Worm (Caenorhabditis elegans) whole organism, early embryonic: ENCODE measurements around the gene mppb-1.

ENCODE experiments used
- B0310.2 ChIP-seq: sonication (generic microtip); optimal IDR thresholded peaks from 2 replicates; lab custom pipeline; 2016; ENCODE audit warnings: mild to moderate bottlenecking, missing genetic modification characterization, missing compliant biosample characterization
- F13C5.2 ChIP-seq: sonication (generic microtip); optimal IDR thresholded peaks from 2 replicates; lab custom pipeline; 2017; ENCODE audit warnings: mild to moderate bottlenecking, missing genetic modification characterization, inconsistent platforms, missing compliant biosample characterization
- aly-1 ChIP-seq: sonication (generic microtip); optimal IDR thresholded peaks from 2 replicates; lab custom pipeline; 2016; ENCODE audit warnings: missing genetic modification characterization, missing compliant biosample characterization
- ama-1 ChIP-seq: fragments of 150-350 bp; optimal IDR thresholded peaks from 2 replicates; lab custom pipeline; 2014
- ceh-13 ChIP-seq: fragments of 200-800 bp; sonication (Bioruptor generic); optimal IDR thresholded peaks from 2 replicates; lab custom pipeline; 2018; ENCODE audit warnings: mild to moderate bottlenecking, missing genetic modification characterization, missing compliant biosample characterization
- ceh-36 ChIP-seq: sonication (generic microtip); optimal IDR thresholded peaks from 2 replicates; lab custom pipeline; 2016; ENCODE audit warnings: missing genetic modification characterization, inconsistent platforms, missing compliant biosample characterization
- ets-7 ChIP-seq: sonication (generic microtip); optimal IDR thresholded peaks from 2 replicates; lab custom pipeline; 2016; ENCODE audit warnings: missing genotype, missing genetic modification characterization, missing compliant biosample characterization
- flt-1 ChIP-seq: fragments of 200-800 bp; sonication (Bioruptor generic); IDR thresholded peaks from 2 replicates; pipeline ENCODE4 v1.3.6; 2022; ENCODE audit warnings: missing genetic modification characterization, missing compliant biosample characterization
- hmbx-1 ChIP-seq: sonication (generic microtip); optimal IDR thresholded peaks from 2 replicates; lab custom pipeline; 2016; ENCODE audit warnings: mild to moderate bottlenecking, missing genetic modification characterization, missing compliant biosample characterization
- hmg-4 ChIP-seq: fragments of 200-800 bp; sonication (Bioruptor generic); optimal IDR thresholded peaks from 2 replicates; lab custom pipeline; 2018; ENCODE audit warnings: mild to moderate bottlenecking, missing genetic modification characterization, missing compliant biosample characterization
- hnd-1 ChIP-seq: sonication (generic microtip); optimal IDR thresholded peaks from 2 replicates; lab custom pipeline; 2016; ENCODE audit warnings: missing genetic modification characterization, missing compliant biosample characterization
- pes-1 ChIP-seq: fragments of 200-800 bp; sonication (Bioruptor generic); IDR thresholded peaks from 2 replicates; pipeline ENCODE4 v1.3.6; 2022; ENCODE audit warnings: missing genetic modification reagents, missing genetic modification characterization, missing compliant biosample characterization
- scrt-1 ChIP-seq: fragments of 200-800 bp; sonication (Bioruptor generic); IDR thresholded peaks from 2 replicates; pipeline ENCODE4 v1.3.6; 2022; ENCODE audit warnings: missing genetic modification characterization, missing compliant biosample characterization
- sea-1 ChIP-seq: fragments of 200-800 bp; sonication (Bioruptor generic); conservative IDR thresholded peaks from 2 replicates; pipeline ENCODE4 v1.3.6; 2022; ENCODE audit warnings: missing genetic modification characterization, missing compliant biosample characterization
- tbx-11 ChIP-seq: fragments of 200-800 bp; sonication (Bioruptor generic); IDR thresholded peaks from 2 replicates; pipeline ENCODE4 v1.3.6; 2022; ENCODE audit warnings: missing genetic modification characterization, missing compliant biosample characterization
- tbx-37 ChIP-seq: fragments of 200-800 bp; sonication (Bioruptor generic); conservative IDR thresholded peaks from 2 replicates; pipeline ENCODE4 v1.3.6; 2022; ENCODE audit warnings: missing genetic modification reagents, missing genetic modification characterization, missing compliant biosample characterization
- tra-4 ChIP-seq: sonication (generic microtip); optimal IDR thresholded peaks from 2 replicates; lab custom pipeline; 2017; ENCODE audit warnings: missing genetic modification characterization, missing compliant biosample characterization

mppb-1 gene

DNA sequence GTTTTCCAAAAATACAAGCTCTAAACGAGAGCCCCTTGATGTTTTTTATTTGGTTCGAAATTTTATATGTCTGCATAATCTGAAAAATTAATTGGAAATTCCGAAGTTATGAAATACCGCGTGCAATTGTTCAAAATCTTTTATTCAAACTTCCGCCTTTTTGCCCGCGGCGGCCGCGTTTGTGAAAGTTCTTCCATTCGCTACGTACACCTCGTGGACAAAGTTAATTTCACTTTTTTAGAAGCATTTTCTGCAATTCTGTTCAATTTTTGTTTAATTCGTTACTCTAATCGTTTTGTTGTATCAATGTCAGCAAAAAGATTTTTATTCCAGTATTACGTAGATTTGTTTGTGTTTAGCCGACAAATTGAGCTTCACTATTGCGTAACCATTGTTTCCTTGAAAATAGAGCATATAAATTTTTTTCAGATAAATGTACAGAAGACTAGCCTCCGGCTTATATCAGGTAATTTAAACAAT is at the start of gene mppb-1:
TSS of gene mppb-1 (plus strand) at position 430 of the 480 bp plus-strand sequence.
- TF ChIP-seq F13C5.2 (tag; lab: Kevin White, UChicago), result peak; percentile 23
- TF ChIP-seq hmg-4 (GFP tag; lab: Kevin White, UChicago), result no peak
- no peak for TF ChIP-seq hmbx-1 (tag; lab: Kevin White, UChicago)
- TF ChIP-seq ets-7 (tag; lab: Kevin White, UChicago), result peak; percentile 25
- TF ChIP-seq tbx-37 (GFP tag; lab: Robert Waterston, UW), result peak; percentile 73

DNA sequence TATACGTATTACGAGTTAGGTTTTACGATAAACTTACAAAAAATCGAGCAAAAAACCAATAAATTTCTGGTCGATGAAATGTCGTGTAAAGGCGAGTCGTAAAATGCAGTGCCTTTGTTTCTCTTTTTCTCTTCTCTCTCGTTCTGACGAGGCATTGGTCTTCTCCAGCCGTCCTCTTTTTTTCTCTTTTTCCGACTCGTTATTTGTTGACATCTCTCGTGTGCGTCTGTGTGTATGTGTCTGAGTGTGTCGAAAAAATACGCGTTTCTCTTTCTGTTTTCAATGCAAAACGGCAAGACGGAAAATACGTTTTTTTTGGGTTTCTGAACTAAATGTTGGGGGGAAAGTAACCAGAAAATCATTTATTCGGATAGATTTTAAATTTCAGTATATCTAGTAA is 41.9 kb upstream of the mppb-1 start, which contains the start of gene C53D6.6:
TSS of gene C53D6.6 (minus strand) at position 118 of the 400 bp plus-strand sequence.
- TF ChIP-seq ceh-13 (GFP tag; lab: Kevin White, UChicago), result no peak
- no peak for TF ChIP-seq B0310.2 (tag; lab: Kevin White, UChicago)
- TF ChIP-seq aly-1 (tag; lab: Kevin White, UChicago), result no peak
- TF ChIP-seq scrt-1 (GFP tag; lab: Robert Waterston, UW), result no peak
- no peak for TF ChIP-seq tra-4 (tag; lab: Kevin White, UChicago)
- no peak for TF ChIP-seq tbx-11 (GFP tag; lab: Robert Waterston, UW)
- no peak for TF ChIP-seq ama-1 (lab: Kevin White, UChicago)
- TF ChIP-seq hnd-1 (tag; lab: Kevin White, UChicago), result no peak
- no peak for TF ChIP-seq F13C5.2 (tag; lab: Kevin White, UChicago)

DNA sequence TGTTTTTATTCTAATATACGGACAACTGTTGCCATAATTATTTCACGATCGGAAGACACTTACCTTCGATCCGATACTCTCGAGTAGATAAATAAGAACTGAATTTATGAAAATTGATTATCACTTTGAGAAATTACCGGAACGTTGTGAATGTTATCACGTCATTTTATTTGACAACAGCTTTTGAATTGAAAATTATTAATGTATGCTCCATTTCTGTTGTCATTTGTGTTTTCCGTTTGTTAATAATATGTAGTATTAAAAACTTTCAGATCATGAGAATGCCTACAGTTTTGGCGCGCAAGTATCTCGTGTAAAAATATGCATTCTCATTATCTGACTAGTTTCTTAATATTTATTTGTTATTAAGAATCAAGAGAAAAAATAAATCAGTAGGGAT is 40.1 kb upstream of the mppb-1 start, which contains the start of gene C53D6.10:
TSS of gene C53D6.10 (minus strand) at position 101 of the 400 bp plus-strand sequence.
- TF ChIP-seq hmg-4 (GFP tag; lab: Kevin White, UChicago), result no peak
- TF ChIP-seq flt-1 (GFP tag; lab: Robert Waterston, UW), result no peak
- TF ChIP-seq tbx-11 (GFP tag; lab: Robert Waterston, UW), result no peak
- no peak for TF ChIP-seq pes-1 (GFP tag; lab: Robert Waterston, UW)
- TF ChIP-seq hnd-1 (tag; lab: Kevin White, UChicago), result no peak
- no peak for TF ChIP-seq tbx-37 (GFP tag; lab: Robert Waterston, UW)
- TF ChIP-seq F13C5.2 (tag; lab: Kevin White, UChicago), result no peak
- TF ChIP-seq ama-1 (lab: Kevin White, UChicago), result no peak
- TF ChIP-seq aly-1 (tag; lab: Kevin White, UChicago), result no peak
- no peak for TF ChIP-seq tra-4 (tag; lab: Kevin White, UChicago)
- no peak for TF ChIP-seq ets-7 (tag; lab: Kevin White, UChicago)
- no peak for TF ChIP-seq ceh-13 (GFP tag; lab: Kevin White, UChicago)
- TF ChIP-seq hmbx-1 (tag; lab: Kevin White, UChicago), result no peak
- TF ChIP-seq scrt-1 (GFP tag; lab: Robert Waterston, UW), result no peak
- TF ChIP-seq B0310.2 (tag; lab: Kevin White, UChicago), result no peak
- TF ChIP-seq ceh-36, result no peak
- TF ChIP-seq sea-1, result no peak

DNA sequence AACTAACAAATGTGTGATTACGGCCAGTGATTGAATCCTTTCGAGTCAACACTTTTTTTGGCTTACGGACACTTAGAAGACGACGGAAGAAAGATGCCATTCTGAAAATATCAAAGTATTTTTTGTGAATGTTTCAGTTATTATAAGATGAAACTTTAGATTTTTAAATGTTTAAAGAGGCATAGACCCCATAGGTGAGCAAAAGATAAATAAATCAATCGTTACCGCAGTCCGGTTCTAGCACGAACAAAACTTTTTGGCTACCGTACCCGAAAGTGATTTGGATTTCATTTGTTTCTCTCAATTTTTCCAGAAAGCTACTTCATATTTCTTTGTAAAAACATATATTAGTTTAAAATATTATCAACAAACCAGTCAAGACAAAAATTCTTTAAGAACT is 37.4 kb upstream of the mppb-1 start, which contains the start of gene C53D6.7:
TSS of gene C53D6.7 (minus strand) at position 101 of the 400 bp plus-strand sequence.
- TF ChIP-seq tbx-37 (GFP tag; lab: Robert Waterston, UW) (no peak), ets-7 (tag; lab: Kevin White, UChicago) (no peak), hnd-1 (tag; lab: Kevin White, UChicago) (no peak), F13C5.2 (tag; lab: Kevin White, UChicago) (no peak), pes-1 (GFP tag; lab: Robert Waterston, UW) (no peak), flt-1 (GFP tag; lab: Robert Waterston, UW) (no peak), ceh-36 (no peak), tbx-11 (GFP tag; lab: Robert Waterston, UW) (no peak), hmg-4 (GFP tag; lab: Kevin White, UChicago) (no peak), tra-4 (tag; lab: Kevin White, UChicago) (no peak), ama-1 (lab: Kevin White, UChicago) (no peak), scrt-1 (GFP tag; lab: Robert Waterston, UW) (no peak), aly-1 (tag; lab: Kevin White, UChicago) (no peak), ceh-13 (GFP tag; lab: Kevin White, UChicago) (no peak), hmbx-1 (tag; lab: Kevin White, UChicago) (no peak), B0310.2 (tag; lab: Kevin White, UChicago) (no peak), sea-1 (no peak)

ce11 chrIV:9040393-9040792 is 34.1 kb upstream of the mppb-1 start, which contains the start of gene Y73F4A.3:
Y73F4A.3 (minus strand) TSS chrIV:9040493.
- TF ChIP-seq tbx-37 (GFP tag; lab: Robert Waterston, UW) (no peak), aly-1 (tag; lab: Kevin White, UChicago) (no peak), hmg-4 (GFP tag; lab: Kevin White, UChicago) (no peak), hmbx-1 (tag; lab: Kevin White, UChicago) (no peak), scrt-1 (GFP tag; lab: Robert Waterston, UW) (no peak), tra-4 (tag; lab: Kevin White, UChicago) (no peak), hnd-1 (tag; lab: Kevin White, UChicago) (no peak), flt-1 (GFP tag; lab: Robert Waterston, UW) (no peak), ceh-13 (GFP tag; lab: Kevin White, UChicago) (no peak), pes-1 (GFP tag; lab: Robert Waterston, UW) (no peak), tbx-11 (GFP tag; lab: Robert Waterston, UW) (no peak)

DNA sequence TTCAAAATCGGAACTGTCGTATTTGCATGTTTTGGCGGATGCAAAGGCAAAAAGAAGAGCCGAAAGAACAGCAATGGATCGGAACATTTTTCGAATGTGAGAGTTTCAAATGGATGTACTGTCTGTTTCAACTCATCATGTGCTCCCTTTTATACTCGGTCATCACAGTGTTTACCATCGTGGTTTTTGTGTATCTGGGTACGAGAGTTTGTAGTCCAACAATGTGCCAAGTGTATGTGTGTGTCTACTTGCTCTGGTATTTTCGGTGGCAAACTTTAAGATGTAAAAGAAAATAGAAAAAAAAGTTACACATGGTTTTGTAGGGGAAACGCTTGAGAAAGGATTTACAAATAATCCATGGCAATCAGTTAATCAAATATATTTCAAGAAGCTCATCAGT is 31.2 kb upstream of the mppb-1 start, which contains the start of gene Y73F4A.2:
TSS of gene Y73F4A.2 (minus strand) at position 124 of the 400 bp plus-strand sequence.
- TF ChIP-seq pes-1 (GFP tag; lab: Robert Waterston, UW) (no peak), scrt-1 (GFP tag; lab: Robert Waterston, UW) (no peak), hmbx-1 (tag; lab: Kevin White, UChicago) (no peak), ama-1 (lab: Kevin White, UChicago) (no peak)

- TF ChIP-seq tbx-11 (GFP tag; lab: Robert Waterston, UW) (no peak), aly-1 (tag; lab: Kevin White, UChicago) (no peak), tbx-37 (GFP tag; lab: Robert Waterston, UW) (no peak), sea-1 (no peak), flt-1 (GFP tag; lab: Robert Waterston, UW) (no peak), hmg-4 (GFP tag; lab: Kevin White, UChicago) (no peak), scrt-1 (GFP tag; lab: Robert Waterston, UW) (no peak), ama-1 (lab: Kevin White, UChicago) (no peak), hnd-1 (tag; lab: Kevin White, UChicago) (no peak), ets-7 (tag; lab: Kevin White, UChicago) (no peak)
These were observed 29.2 kb upstream of the mppb-1 start, which contains the start of gene Y73F4A.1 for ce11 chrIV:9045252-9045651. Y73F4A.1 (minus strand) TSS chrIV:9045352.
